Worm (Caenorhabditis elegans) whole organism, young adult: ENCODE measurements around the gene nhr-48.

Experiments
- D2030.7 ChIP-seq: fragments of 200-800 bp; sonication (Bioruptor generic); IDR thresholded peaks from 2 replicates; pipeline ENCODE4 v1.3.6; 2022; ENCODE audit warnings: missing genetic modification reagents, missing genetic modification characterization, missing compliant biosample characterization
- F33H1.4 ChIP-seq: fragments of 200-800 bp; sonication (Bioruptor generic); IDR thresholded peaks from 2 replicates; pipeline ENCODE4 v1.3.6; 2022; ENCODE audit warnings: missing genetic modification reagents, missing genetic modification characterization, missing compliant biosample characterization
- F37B4.10 ChIP-seq: fragments of 200-800 bp; sonication (Bioruptor generic); IDR thresholded peaks from 2 replicates; pipeline ENCODE4 v1.3.6; 2022; ENCODE audit warnings: missing genetic modification characterization, missing compliant biosample characterization
- F49E8.2 ChIP-seq: sonication (generic microtip); optimal IDR thresholded peaks from 3 replicates; lab custom pipeline; 2017; ENCODE audit warnings: missing genetic modification characterization, mild to moderate bottlenecking, missing compliant biosample characterization, antibody characterized with exemption, moderate library complexity; ENCODE audit not compliant: insufficient read depth
- F55B11.4 ChIP-seq: sonication (generic microtip); optimal IDR thresholded peaks from 2 replicates; lab custom pipeline; 2016; ENCODE audit warnings: missing compliant biosample characterization, missing genetic modification characterization, borderline replicate concordance; ENCODE audit not compliant: insufficient read depth
- F57A8.1 ChIP-seq: fragments of 200-800 bp; sonication (Bioruptor generic); optimal IDR thresholded peaks from 2 replicates; lab custom pipeline; 2018; ENCODE audit warnings: mild to moderate bottlenecking, missing genetic modification characterization, moderate library complexity, missing compliant biosample characterization
- T07F8.4 ChIP-seq: sonication (generic microtip); optimal IDR thresholded peaks from 2 replicates; lab custom pipeline; 2016; ENCODE audit warnings: mild to moderate bottlenecking, missing genetic modification characterization, moderate library complexity, missing compliant biosample characterization
- Y53F4B.3 ChIP-seq: fragments of 200-800 bp; sonication (Bioruptor generic); IDR thresholded peaks from 2 replicates; pipeline ENCODE4 v1.3.6; 2022; ENCODE audit warnings: missing genetic modification reagents, missing genetic modification characterization, missing compliant biosample characterization
- Y79H2A.3 ChIP-seq: fragments of 200-800 bp; sonication (Bioruptor generic); conservative IDR thresholded peaks from 2 replicates; pipeline ENCODE4 v1.3.6; 2022; ENCODE audit warnings: missing genetic modification reagents, missing genetic modification characterization, missing compliant biosample characterization
- ZK185.1 ChIP-seq: sonication (generic microtip); optimal IDR thresholded peaks from 2 replicates; lab custom pipeline; 2016; ENCODE audit warnings: mild to moderate bottlenecking, missing genetic modification characterization, missing compliant biosample characterization; ENCODE audit not compliant: poor library complexity, severe bottlenecking
- aptf-2 ChIP-seq: fragments of 200-800 bp; sonication (Bioruptor generic); conservative IDR thresholded peaks from 2 replicates; pipeline ENCODE4 v1.3.6; 2022; ENCODE audit warnings: missing genetic modification reagents, missing genetic modification characterization, missing compliant biosample characterization
- atf-7 ChIP-seq: sonication (generic microtip); optimal IDR thresholded peaks from 2 replicates; lab custom pipeline; 2017; ENCODE audit warnings: mild to moderate bottlenecking, missing genetic modification characterization, missing compliant biosample characterization
- attf-3 ChIP-seq: fragments of 200-800 bp; sonication (Bioruptor generic); conservative IDR thresholded peaks from 2 replicates; pipeline ENCODE4 v1.3.6; 2022; ENCODE audit warnings: missing genetic modification reagents, missing genetic modification characterization, missing compliant biosample characterization
- ceh-100 ChIP-seq: fragments of 200-800 bp; sonication (Bioruptor generic); IDR thresholded peaks from 2 replicates; pipeline ENCODE4 v1.3.6; 2022; ENCODE audit warnings: missing genetic modification reagents, missing genetic modification characterization, missing compliant biosample characterization
- ceh-40 ChIP-seq: fragments of 200-800 bp; sonication (Bioruptor generic); IDR thresholded peaks from 2 replicates; pipeline ENCODE4 v1.3.6; 2022; ENCODE audit warnings: missing genetic modification characterization, missing compliant biosample characterization
- dox-1 ChIP-seq: fragments of 200-800 bp; sonication (Bioruptor generic); IDR thresholded peaks from 2 replicates; pipeline ENCODE4 v1.3.6; 2022; ENCODE audit warnings: missing genetic modification reagents, missing genetic modification characterization, missing compliant biosample characterization
- dpff-1 ChIP-seq: sonication (generic microtip); optimal IDR thresholded peaks from 2 replicates; lab custom pipeline; 2017; ENCODE audit warnings: mild to moderate bottlenecking, missing genetic modification characterization, missing compliant biosample characterization
- efl-1 ChIP-seq: fragments of 150-350 bp; optimal IDR thresholded peaks from 2 replicates; lab custom pipeline; 2014; ENCODE audit warnings: missing biosample characterization, missing genetic modification reagents, missing genetic modification characterization
- egl-44 ChIP-seq: fragments of 200-800 bp; sonication (Bioruptor generic); IDR thresholded peaks from 2 replicates; pipeline ENCODE4 v1.3.6; 2022; ENCODE audit warnings: missing genetic modification reagents, missing genetic modification characterization, missing compliant biosample characterization
- ets-4 ChIP-seq: fragments of 200-800 bp; sonication (Bioruptor generic); optimal IDR thresholded peaks from 2 replicates; lab custom pipeline; 2018; ENCODE audit warnings: mild to moderate bottlenecking, missing genetic modification characterization, missing compliant biosample characterization
- gei-17 ChIP-seq: fragments of 200-800 bp; sonication (Bioruptor generic); optimal IDR thresholded peaks from 2 replicates; lab custom pipeline; 2018; ENCODE audit warnings: mild to moderate bottlenecking, missing genetic modification characterization, missing compliant biosample characterization
- him-1 ChIP-seq: sonication (generic microtip); optimal IDR thresholded peaks from 2 replicates; lab custom pipeline; 2016; ENCODE audit warnings: missing genotype, missing genetic modification reagents, missing genetic modification characterization, missing compliant biosample characterization
- hlh-12 ChIP-seq: sonication (generic microtip); optimal IDR thresholded peaks from 2 replicates; lab custom pipeline; 2016; ENCODE audit warnings: missing genetic modification characterization, missing compliant biosample characterization
- hlh-26 ChIP-seq: fragments of 200-800 bp; sonication (Bioruptor generic); conservative IDR thresholded peaks from 2 replicates; pipeline ENCODE4 v1.3.6; 2022; ENCODE audit warnings: missing genetic modification reagents, missing genetic modification characterization, missing compliant biosample characterization
- hmg-1.2 ChIP-seq: fragments of 200-800 bp; sonication (Bioruptor generic); IDR thresholded peaks from 2 replicates; pipeline ENCODE4 v1.3.6; 2022; ENCODE audit warnings: missing genetic modification reagents, missing genetic modification characterization, missing compliant biosample characterization
- lin-26 ChIP-seq: fragments of 200-800 bp; sonication (Bioruptor generic); IDR thresholded peaks from 2 replicates; pipeline ENCODE4 v1.3.6; 2022; ENCODE audit warnings: missing genetic modification reagents, missing genetic modification characterization, missing compliant biosample characterization
- lin-35 ChIP-seq, 3 experiments: fragments of 150-350 bp in 2 of 3; sonication (generic microtip) in 1 of 3; optimal IDR thresholded peaks; 2 replicates each; lab custom pipeline; 2014 to 2018; ENCODE audit warnings: missing biosample characterization in 3 of 3, missing genetic modification characterization in 3 of 3, missing genetic modification reagents in 3 of 3
- lir-1 ChIP-seq: fragments of 200-800 bp; sonication (Bioruptor generic); conservative IDR thresholded peaks from 2 replicates; pipeline ENCODE4 v1.3.6; 2022; ENCODE audit warnings: missing genetic modification reagents, missing genetic modification characterization, missing compliant biosample characterization
- lsl-1 ChIP-seq: fragments of 200-800 bp; sonication (Bioruptor generic); optimal IDR thresholded peaks from 2 replicates; lab custom pipeline; 2018; ENCODE audit warnings: mild to moderate bottlenecking, missing genetic modification characterization, moderate library complexity, missing compliant biosample characterization
- madf-10 ChIP-seq: sonication (generic microtip); optimal IDR thresholded peaks from 2 replicates; lab custom pipeline; 2016; ENCODE audit warnings: mild to moderate bottlenecking, missing genetic modification characterization, missing compliant biosample characterization
- madf-8 ChIP-seq: fragments of 200-800 bp; sonication (Bioruptor generic); conservative IDR thresholded peaks from 2 replicates; pipeline ENCODE4 v1.3.6; 2022; ENCODE audit warnings: missing genetic modification reagents, missing genetic modification characterization, missing compliant biosample characterization
- mcd-1 ChIP-seq: fragments of 200-800 bp; sonication (Bioruptor generic); IDR thresholded peaks from 2 replicates; pipeline ENCODE4 v1.3.6; 2022; ENCODE audit warnings: missing genetic modification reagents, missing genetic modification characterization, missing compliant biosample characterization
- mel-28 ChIP-seq: sonication (generic microtip); optimal IDR thresholded peaks from 2 replicates; lab custom pipeline; 2016; ENCODE audit warnings: borderline replicate concordance, mild to moderate bottlenecking, missing genetic modification characterization, missing compliant biosample characterization
- mes-4 ChIP-seq: sonication (generic microtip); optimal IDR thresholded peaks from 2 replicates; lab custom pipeline; 2016; ENCODE audit warnings: missing genotype, missing genetic modification characterization, missing compliant biosample characterization
- nhr-179 ChIP-seq: sonication (generic microtip); optimal IDR thresholded peaks from 2 replicates; lab custom pipeline; 2016; ENCODE audit warnings: mild to moderate bottlenecking, missing genetic modification characterization, missing compliant biosample characterization
- nhr-80 ChIP-seq: sonication (generic microtip); optimal IDR thresholded peaks from 2 replicates; lab custom pipeline; 2016; ENCODE audit warnings: missing genetic modification characterization, missing compliant biosample characterization
- nhr-90 ChIP-seq: sonication (generic microtip); optimal IDR thresholded peaks from 2 replicates; lab custom pipeline; 2016; ENCODE audit warnings: missing genotype, mild to moderate bottlenecking, missing genetic modification characterization, missing compliant biosample characterization
- rec-8 ChIP-seq, 2 experiments: sonication (generic microtip); optimal IDR thresholded peaks; 2 replicates each; lab custom pipeline; 2016; ENCODE audit warnings: mild to moderate bottlenecking in 2 of 2, missing genetic modification characterization in 2 of 2, missing genetic modification reagents in 2 of 2, missing genotype in 2 of 2, missing biosample characterization in 1 of 2, missing compliant biosample characterization in 1 of 2, moderate library complexity in 1 of 2
- repo-1 ChIP-seq: sonication (generic microtip); optimal IDR thresholded peaks from 2 replicates; lab custom pipeline; 2017; ENCODE audit warnings: mild to moderate bottlenecking, missing genetic modification characterization, missing compliant biosample characterization
- rpc-1 ChIP-seq, 2 experiments: fragments of 150-350 bp in 1 of 2; sonication (generic microtip) in 1 of 2; optimal IDR thresholded peaks; 2 replicates each; lab custom pipeline; 2014 to 2018; ENCODE audit warnings: missing biosample characterization in 1 of 2, missing genetic modification characterization in 1 of 2, missing genetic modification reagents in 1 of 2, missing genotype in 1 of 2
- snpc-1.1 ChIP-seq: sonication (generic microtip); optimal IDR thresholded peaks from 2 replicates; lab custom pipeline; 2017; ENCODE audit warnings: missing genetic modification characterization, mild to moderate bottlenecking, missing compliant biosample characterization, antibody characterized with exemption, moderate library complexity, missing genotype, missing genetic modification reagents; ENCODE audit not compliant: insufficient read depth
- snpc-1.3 ChIP-seq: sonication (generic microtip); optimal IDR thresholded peaks from 2 replicates; lab custom pipeline; 2017; ENCODE audit warnings: missing genetic modification characterization, mild to moderate bottlenecking, missing compliant biosample characterization, antibody characterized with exemption, moderate library complexity, missing genotype, missing genetic modification reagents; ENCODE audit not compliant: insufficient read depth
- somi-1 ChIP-seq: fragments of 200-800 bp; sonication (Bioruptor generic); optimal IDR thresholded peaks from 2 replicates; lab custom pipeline; 2018; ENCODE audit warnings: mild to moderate bottlenecking, missing genetic modification characterization, missing compliant biosample characterization
- tlf-1 ChIP-seq: fragments of 200-800 bp; sonication (Bioruptor generic); optimal IDR thresholded peaks from 2 replicates; lab custom pipeline; 2018; ENCODE audit warnings: mild to moderate bottlenecking, missing genetic modification characterization, missing compliant biosample characterization
- ztf-6 ChIP-seq: fragments of 200-800 bp; sonication (Bioruptor generic); IDR thresholded peaks from 2 replicates; pipeline ENCODE4 v1.3.6; 2022; ENCODE audit warnings: missing genetic modification reagents, missing genetic modification characterization, missing compliant biosample characterization

Gene nhr-48

DNA sequence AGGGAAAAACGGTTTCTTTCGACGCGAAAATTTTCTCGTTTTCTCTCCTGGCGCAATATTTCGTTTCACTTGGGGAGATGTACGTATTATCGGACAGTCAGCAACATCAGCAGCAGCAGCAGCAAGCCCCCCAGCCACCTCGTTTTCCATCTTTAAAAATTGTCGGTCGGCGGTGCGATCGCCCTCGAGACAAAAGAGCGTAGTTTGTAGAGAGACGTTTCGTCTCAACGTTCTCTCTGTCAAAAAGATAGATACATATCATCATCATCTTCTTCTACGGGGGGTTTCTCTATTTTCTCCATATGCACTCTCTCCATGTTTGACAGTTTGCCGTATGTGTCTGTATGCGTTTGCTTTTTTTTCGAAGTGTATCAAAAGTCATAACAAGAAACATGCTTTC, 1.6 kb downstream of the nhr-48 start (continued):
- TF ChIP-seq dox-1 (GFP tag; lab: Robert Waterston, UW) (peak; percentile 30; the same call in 1 of the 2 replicates), efl-1 (GFP tag; lab: Kevin White, UChicago) (no peak), ets-4 (no peak), lir-1 (GFP tag; lab: Robert Waterston, UW) (0 out of 2 replicates have a peak, but pooled peaks have one; percentile 17), tlf-1 (no peak), him-1 (tag; lab: Kevin White, UChicago) (no peak), mcd-1 (peak; percentile 30; the same call in 1 of the 2 replicates), rec-8 (tag; optimal IDR thresholded peaks at IDR 0.05; lab: Kevin White, UChicago) (no peak), ztf-6 (GFP tag; lab: Robert Waterston, UW) (no peak), snpc-1.1 (tag; lab: Kevin White, UChicago) (no peak), hlh-26 (no peak), mes-4 (tag; lab: Kevin White, UChicago) (no peak), hlh-12 (tag; lab: Kevin White, UChicago) (no peak), gei-17 (peak; percentile 12), F37B4.10 (GFP tag; lab: Robert Waterston, UW) (no peak), dpff-1 (tag; lab: Kevin White, UChicago) (no peak), T07F8.4 (tag; lab: Kevin White, UChicago) (no peak), ZK185.1 (tag; lab: Kevin White, UChicago) (peak; percentile 55), atf-7 (tag; lab: Kevin White, UChicago) (peak; percentile 46), F49E8.2 (no peak), nhr-179 (tag; lab: Kevin White, UChicago) (no peak)

- no peak for TF ChIP-seq hlh-12 (tag; lab: Kevin White, UChicago)
- TF ChIP-seq ceh-100 (GFP tag; lab: Robert Waterston, UW): no peak
- no peak for TF ChIP-seq madf-8 (GFP tag; lab: Robert Waterston, UW)
- TF ChIP-seq repo-1 (tag; lab: Kevin White, UChicago): no peak
- no peak for TF ChIP-seq madf-10 (tag; lab: Kevin White, UChicago)
- TF ChIP-seq egl-44 (GFP tag; lab: Robert Waterston, UW): no peak
- TF ChIP-seq F57A8.1 (GFP tag; lab: Kevin White, UChicago): no peak
- TF ChIP-seq efl-1 (GFP tag; lab: Kevin White, UChicago): no peak
- no peak for TF ChIP-seq nhr-90 (tag; lab: Kevin White, UChicago)
- no peak for TF ChIP-seq hmg-1.2 (GFP tag; lab: Robert Waterston, UW)
- TF ChIP-seq ceh-40 (GFP tag; lab: Robert Waterston, UW): no peak
- TF ChIP-seq aptf-2 (GFP tag; lab: Robert Waterston, UW): no peak
- no peak for TF ChIP-seq nhr-80 (tag; lab: Kevin White, UChicago)
- no peak for TF ChIP-seq Y53F4B.3 (GFP tag; lab: Robert Waterston, UW)
Measured at ce11 chrX:15713189-15713588, 5.2 kb downstream of the nhr-48 start.

DNA sequence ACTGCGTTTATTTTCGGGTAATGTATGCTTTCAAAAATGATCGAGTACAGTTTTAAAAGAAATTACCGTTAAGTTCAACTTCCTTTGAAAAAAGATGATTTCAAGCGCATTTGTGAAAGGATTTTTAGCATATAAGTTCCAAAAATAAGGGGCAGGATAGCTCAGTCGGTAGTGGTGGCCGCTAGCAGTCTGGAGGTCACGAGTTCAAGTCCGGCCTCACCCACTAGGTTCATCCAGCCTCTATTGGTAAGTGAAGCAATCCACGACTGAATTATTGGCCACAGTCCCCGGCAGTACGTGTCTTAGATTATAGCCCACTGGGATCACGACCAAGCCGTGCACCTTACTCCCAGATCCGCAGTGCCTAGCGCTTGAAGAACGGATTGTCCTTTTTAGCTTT, 9.0 kb downstream of the nhr-48 start:
- TF ChIP-seq attf-3: no peak
- no peak for TF ChIP-seq efl-1 (GFP tag; lab: Kevin White, UChicago)
- TF ChIP-seq hlh-12 (tag; lab: Kevin White, UChicago): no peak
- no peak for TF ChIP-seq lin-35 (GFP tag; optimal IDR thresholded peaks at IDR 0.05; lab: Kevin White, UChicago)
- TF ChIP-seq snpc-1.3 (tag; lab: Kevin White, UChicago): no peak
- no peak for TF ChIP-seq ceh-40 (GFP tag; lab: Robert Waterston, UW)
- TF ChIP-seq somi-1 (GFP tag; lab: Kevin White, UChicago): no peak
- TF ChIP-seq Y79H2A.3 (GFP tag; lab: Robert Waterston, UW): no peak
- TF ChIP-seq rpc-1 (optimal IDR thresholded peaks at IDR 0.05; lab: Kevin White, UChicago): peak; percentile 25
- peak; percentile 58 for TF ChIP-seq rpc-1 (tag; optimal IDR thresholded peaks at IDR 0.05; lab: Kevin White, UChicago)
- TF ChIP-seq mcd-1: no peak
- no peak for TF ChIP-seq lir-1 (GFP tag; lab: Robert Waterston, UW)
- TF ChIP-seq lsl-1 (GFP tag; lab: Kevin White, UChicago): no peak
- no peak for TF ChIP-seq mel-28 (tag; lab: Kevin White, UChicago)
- no peak for TF ChIP-seq F55B11.4 (tag; lab: Kevin White, UChicago)
- no peak for TF ChIP-seq F33H1.4 (GFP tag; lab: Robert Waterston, UW)
- TF ChIP-seq lin-26 (GFP tag; lab: Robert Waterston, UW): 0 out of 2 replicates have a peak, but pooled peaks have one; percentile 25
- TF ChIP-seq D2030.7 (GFP tag; lab: Robert Waterston, UW): peak; percentile 42; the same call in 1 of the 2 replicates
